Fruit fly (Drosophila melanogaster): ENCODE results near the gene CG42540.

DNA sequence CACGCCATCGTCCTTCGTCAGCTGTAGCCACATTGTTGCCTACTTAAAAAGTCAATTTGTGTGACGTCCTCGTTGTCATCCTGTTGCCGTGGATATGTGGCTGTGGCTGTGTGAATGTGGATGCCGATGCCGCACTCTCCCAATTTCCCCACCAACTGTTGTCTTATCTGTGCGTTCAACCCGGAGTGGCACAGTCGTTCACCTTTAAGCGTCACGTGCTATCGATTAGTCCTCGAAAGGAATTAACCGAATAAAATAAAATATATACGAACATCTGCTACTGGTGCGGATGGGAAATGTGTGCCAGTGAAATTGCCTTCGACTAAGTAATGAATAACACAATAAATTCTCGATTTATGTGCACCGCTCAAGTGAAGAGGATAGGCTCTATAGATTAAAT lies 46.4 kb downstream of the CG42540 start:
- no peak for TF ChIP-seq CG5204 (GFP tag; optimal IDR thresholded peaks at IDR 0.05)
- TF ChIP-seq CG33017 (tag; optimal IDR thresholded peaks at IDR 0.05) = no peak
- TF ChIP-seq CG1620 (GFP tag; optimal IDR thresholded peaks at IDR 0.05) = no peak
- no peak for TF ChIP-seq cic (GFP tag; optimal IDR thresholded peaks at IDR 0.05)
- TF ChIP-seq Crg-1 (GFP tag; optimal IDR thresholded peaks at IDR 0.05) = no peak
- no peak for TF ChIP-seq cnc (optimal IDR thresholded peaks at IDR 0.05)
- TF ChIP-seq CG7045 (GFP tag; optimal IDR thresholded peaks at IDR 0.05) = no peak
- no peak for TF ChIP-seq Mnt (GFP tag; optimal IDR thresholded peaks at IDR 0.05)
- no peak for TF ChIP-seq bab1 (GFP tag; optimal IDR thresholded peaks at IDR 0.05)
- TF ChIP-seq Hr96 (GFP tag; optimal IDR thresholded peaks at IDR 0.05) = no peak
- no peak for TF ChIP-seq CG11617 (GFP tag; optimal IDR thresholded peaks at IDR 0.05)

Measured in whole organism, adult.